Fruit fly (Drosophila melanogaster) whole organism, embryonic: ENCODE measurements around the gene Lztr1.

Experiments
- BEAF-32 ChIP-seq: fragments of 200-800 bp; sonication (Bioruptor generic); optimal IDR thresholded peaks from 3 replicates; lab custom pipeline; 2017; ENCODE audit warnings: missing biosample characterization, missing genetic modification characterization, mild to moderate bottlenecking, moderate library complexity, missing genetic modification reagents
- Blimp-1 ChIP-seq: fragments of 200-800 bp; sonication (Bioruptor generic); optimal IDR thresholded peaks from 3 replicates; lab custom pipeline; 2018; ENCODE audit warnings: missing biosample characterization, missing genetic modification characterization, mild to moderate bottlenecking, moderate library complexity, missing genetic modification reagents
- BtbVII ChIP-seq: fragments of 200-800 bp; sonication (Bioruptor generic); optimal IDR thresholded peaks from 3 replicates; lab custom pipeline; 2017; ENCODE audit warnings: missing biosample characterization, mild to moderate bottlenecking, missing genetic modification characterization
- Bteb2 ChIP-seq: fragments of 200-800 bp; sonication (Bioruptor generic); optimal IDR thresholded peaks from 2 replicates; lab custom pipeline; 2016; ENCODE audit warnings: missing biosample characterization, missing genetic modification characterization
- CG11247 ChIP-seq: fragments of 200-800 bp; sonication (Bioruptor generic); IDR thresholded peaks from 2 replicates; pipeline ENCODE4 v1.3.6; 2022; ENCODE audit warnings: missing biosample characterization, missing genetic modification characterization
- CG11723 ChIP-seq: fragments of 200-800 bp; sonication (Bioruptor generic); optimal IDR thresholded peaks from 2 replicates; lab custom pipeline; 2017; ENCODE audit warnings: missing biosample characterization, mild to moderate bottlenecking, missing genetic modification characterization
- CG13424 ChIP-seq: fragments of 200-800 bp; sonication (Bioruptor generic); optimal IDR thresholded peaks from 2 replicates; lab custom pipeline; 2019; ENCODE audit warnings: missing biosample characterization, mild to moderate bottlenecking, missing genetic modification characterization, moderate library complexity
- CG13624 ChIP-seq: fragments of 200-800 bp; sonication (Bioruptor generic); optimal IDR thresholded peaks from 2 replicates; lab custom pipeline; 2016; ENCODE audit warnings: missing biosample characterization, missing genetic modification characterization
- CG13775 ChIP-seq: fragments of 200-800 bp; sonication (Bioruptor generic); optimal IDR thresholded peaks from 3 replicates; lab custom pipeline; 2017; ENCODE audit warnings: missing biosample characterization, mild to moderate bottlenecking, missing genetic modification characterization
- CG1529 ChIP-seq: fragments of 200-800 bp; sonication (Bioruptor generic); optimal IDR thresholded peaks from 3 replicates; lab custom pipeline; 2018; ENCODE audit warnings: missing biosample characterization, missing genetic modification characterization
- CG15479 ChIP-seq: fragments of 200-800 bp; sonication (Bioruptor generic); optimal IDR thresholded peaks from 3 replicates; lab custom pipeline; 2019; ENCODE audit warnings: missing biosample characterization, mild to moderate bottlenecking, missing genetic modification characterization, moderate library complexity
- CG17186 ChIP-seq: fragments of 200-800 bp; sonication (Bioruptor generic); optimal IDR thresholded peaks from 3 replicates; lab custom pipeline; 2017; ENCODE audit warnings: missing biosample characterization, missing genetic modification reagents, missing genetic modification characterization
- CG2129 ChIP-seq: fragments of 200-800 bp; sonication (Bioruptor generic); IDR thresholded peaks from 2 replicates; pipeline ENCODE4 v1.3.6; 2022; ENCODE audit warnings: missing biosample characterization, missing genetic modification characterization; ENCODE audit not compliant: partially characterized antibody
- CG3726 ChIP-seq: fragments of 200-800 bp; sonication (Bioruptor generic); IDR thresholded peaks from 3 replicates; pipeline ENCODE4, ENCODE4 v1.3.6; 2022; ENCODE audit warnings: missing biosample characterization, missing genetic modification characterization
- CG4282 ChIP-seq: fragments of 200-800 bp; sonication (Bioruptor generic); optimal IDR thresholded peaks from 2 replicates; lab custom pipeline; 2016; ENCODE audit warnings: missing biosample characterization, missing genetic modification characterization
- CG5180 ChIP-seq: fragments of 200-800 bp; sonication (Bioruptor generic); optimal IDR thresholded peaks from 3 replicates; lab custom pipeline; 2017; ENCODE audit warnings: missing biosample characterization, missing genetic modification characterization, mild to moderate bottlenecking, moderate library complexity, missing genetic modification reagents
- CG8281 ChIP-seq: fragments of 200-800 bp; sonication (Bioruptor generic); optimal IDR thresholded peaks from 2 replicates; lab custom pipeline; 2018; ENCODE audit warnings: missing biosample characterization, mild to moderate bottlenecking, missing genetic modification characterization, moderate library complexity
- CG9215 ChIP-seq: fragments of 200-800 bp; sonication (Bioruptor generic); IDR thresholded peaks from 2 replicates; pipeline ENCODE4 v1.3.6; 2022; ENCODE audit warnings: missing biosample characterization, missing genetic modification characterization
- Dip2 ChIP-seq: fragments of 200-800 bp; sonication (Bioruptor generic); IDR thresholded peaks from 2 replicates; pipeline ENCODE4 v1.3.6; 2022; ENCODE audit warnings: missing biosample characterization, missing genetic modification characterization
- ERR ChIP-seq: fragments of 200-800 bp; sonication (Bioruptor generic); optimal IDR thresholded peaks from 2 replicates; lab custom pipeline; 2016; ENCODE audit warnings: missing biosample characterization, missing genetic modification characterization
- Fer2 ChIP-seq: fragments of 200-800 bp; sonication (Bioruptor generic); optimal IDR thresholded peaks from 2 replicates; lab custom pipeline; 2018; ENCODE audit warnings: missing biosample characterization, mild to moderate bottlenecking, missing genetic modification characterization, moderate library complexity
- HLH3B ChIP-seq: fragments of 200-800 bp; sonication (Bioruptor generic); IDR thresholded peaks from 2 replicates; pipeline ENCODE4 v1.3.6; 2022; ENCODE audit warnings: missing biosample characterization, missing genetic modification characterization
- HLHmδ ChIP-seq: fragments of 200-800 bp; sonication (Bioruptor generic); optimal IDR thresholded peaks from 2 replicates; lab custom pipeline; 2018; ENCODE audit warnings: missing biosample characterization, mild to moderate bottlenecking, missing genetic modification characterization, moderate library complexity
- Max ChIP-seq: fragments of 200-800 bp; sonication (Bioruptor generic); optimal IDR thresholded peaks from 2 replicates; lab custom pipeline; 2016; ENCODE audit warnings: missing biosample characterization, mild to moderate bottlenecking, missing genetic modification characterization
- Sox100B ChIP-seq: fragments of 200-800 bp; sonication (Bioruptor generic); optimal IDR thresholded peaks from 3 replicates; lab custom pipeline; 2018; ENCODE audit warnings: missing biosample characterization, mild to moderate bottlenecking, missing genetic modification characterization
- Spps ChIP-seq: fragments of 200-800 bp; sonication (Bioruptor generic); optimal IDR thresholded peaks from 2 replicates; lab custom pipeline; 2018; ENCODE audit warnings: missing biosample characterization, mild to moderate bottlenecking, missing genetic modification characterization
- Usf ChIP-seq: fragments of 200-800 bp; sonication (Bioruptor generic); optimal IDR thresholded peaks from 2 replicates; lab custom pipeline; 2017; ENCODE audit warnings: missing genotype, missing biosample characterization, missing genetic modification characterization
- ato ChIP-seq: fragments of 200-800 bp; sonication (Bioruptor generic); IDR thresholded peaks from 2 replicates; pipeline ENCODE4 v1.3.6; 2022; ENCODE audit warnings: missing biosample characterization, missing genetic modification characterization; ENCODE audit not compliant: partially characterized antibody
- cato ChIP-seq: fragments of 200-800 bp; sonication (Bioruptor generic); optimal IDR thresholded peaks from 2 replicates; lab custom pipeline; 2016; ENCODE audit warnings: missing biosample characterization, missing genetic modification characterization, borderline replicate concordance
- dimm ChIP-seq: fragments of 200-800 bp; sonication (Bioruptor generic); IDR thresholded peaks from 2 replicates; pipeline ENCODE4 v1.3.6; 2022; ENCODE audit warnings: missing biosample characterization, missing genetic modification characterization
- dmrt11E ChIP-seq: fragments of 200-800 bp; sonication (Bioruptor generic); optimal IDR thresholded peaks from 3 replicates; lab custom pipeline; 2018; ENCODE audit warnings: missing biosample characterization, mild to moderate bottlenecking, missing genetic modification characterization, moderate library complexity
- en ChIP-seq: fragments of 200-800 bp; sonication (Bioruptor generic); optimal IDR thresholded peaks from 2 replicates; lab custom pipeline; 2016; ENCODE audit warnings: missing biosample characterization, missing genetic modification characterization
- eve ChIP-seq, 2 experiments: fragments of >200 bp; optimal IDR thresholded peaks; 2 replicates each; lab custom pipeline; 2017; ENCODE audit warnings: missing biosample characterization in 2 of 2, missing genetic modification characterization in 2 of 2
- eyg ChIP-seq: fragments of 200-800 bp; sonication (Bioruptor generic); optimal IDR thresholded peaks from 3 replicates; lab custom pipeline; 2016; ENCODE audit warnings: missing biosample characterization, missing genetic modification characterization
- fd96Cb ChIP-seq: fragments of 200-800 bp; sonication (Bioruptor generic); optimal IDR thresholded peaks from 2 replicates; lab custom pipeline; 2018; ENCODE audit warnings: missing biosample characterization, mild to moderate bottlenecking, missing genetic modification characterization, moderate library complexity
- gcm2 ChIP-seq: fragments of 200-800 bp; sonication (Bioruptor generic); optimal IDR thresholded peaks from 2 replicates; lab custom pipeline; 2016; ENCODE audit warnings: missing biosample characterization, missing genetic modification characterization
- pho ChIP-seq: fragments of 200-800 bp; sonication (Bioruptor generic); optimal IDR thresholded peaks from 2 replicates; lab custom pipeline; 2016; ENCODE audit warnings: missing biosample characterization, missing genetic modification characterization
- psq ChIP-seq: fragments of 200-800 bp; sonication (Bioruptor generic); optimal IDR thresholded peaks from 2 replicates; lab custom pipeline; 2017; ENCODE audit warnings: missing biosample characterization, missing genetic modification characterization
- ranshi ChIP-seq: fragments of 200-800 bp; sonication (Bioruptor generic); IDR thresholded peaks from 2 replicates; pipeline ENCODE4 v1.3.6; 2022; ENCODE audit warnings: missing biosample characterization, missing genetic modification characterization
- sc ChIP-seq, 3 experiments: fragments of >200 bp in 2 of 3; fragments of 200-800 bp in 1 of 3; sonication (Bioruptor generic) in 1 of 3; optimal IDR thresholded peaks; 2 replicates in 2 of 3; 3 replicates in 1 of 3; lab custom pipeline; 2017; ENCODE audit warnings: mild to moderate bottlenecking in 1 of 3, missing biosample characterization in 1 of 3, missing genetic modification characterization in 1 of 3, missing genetic modification reagents in 1 of 3
- schlank ChIP-seq: fragments of 200-800 bp; sonication (Bioruptor generic); optimal IDR thresholded peaks from 2 replicates; lab custom pipeline; 2018; ENCODE audit warnings: missing biosample characterization, mild to moderate bottlenecking, missing genetic modification characterization
- seq ChIP-seq: fragments of 200-800 bp; sonication (Bioruptor generic); IDR thresholded peaks from 2 replicates; pipeline ENCODE4 v1.3.6; 2022; ENCODE audit warnings: missing biosample characterization, missing genetic modification characterization
- ssp ChIP-seq: fragments of 200-800 bp; sonication (Bioruptor generic); IDR thresholded peaks from 2 replicates; pipeline ENCODE4 v1.3.6; 2022; ENCODE audit warnings: missing biosample characterization, missing genetic modification characterization
- tup ChIP-seq: fragments of 200-800 bp; sonication (Bioruptor generic); optimal IDR thresholded peaks from 2 replicates; lab custom pipeline; 2016; ENCODE audit warnings: missing biosample characterization, mild to moderate bottlenecking, missing genetic modification characterization, moderate library complexity
- unc-4 ChIP-seq: fragments of 200-800 bp; sonication (Bioruptor generic); IDR thresholded peaks from 2 replicates; pipeline ENCODE4 v1.3.6; 2022; ENCODE audit warnings: missing biosample characterization, missing genetic modification characterization; ENCODE audit not compliant: partially characterized antibody
- wor ChIP-seq: fragments of 200-800 bp; sonication (Bioruptor generic); IDR thresholded peaks from 2 replicates; pipeline ENCODE4 v1.3.6; 2022; ENCODE audit warnings: missing biosample characterization, missing genetic modification characterization
- zen ChIP-seq: fragments of 200-800 bp; sonication (Bioruptor generic); optimal IDR thresholded peaks from 3 replicates; lab custom pipeline; 2018; ENCODE audit warnings: missing biosample characterization, mild to moderate bottlenecking, missing genetic modification characterization, moderate library complexity

Lztr1 gene

DNA sequence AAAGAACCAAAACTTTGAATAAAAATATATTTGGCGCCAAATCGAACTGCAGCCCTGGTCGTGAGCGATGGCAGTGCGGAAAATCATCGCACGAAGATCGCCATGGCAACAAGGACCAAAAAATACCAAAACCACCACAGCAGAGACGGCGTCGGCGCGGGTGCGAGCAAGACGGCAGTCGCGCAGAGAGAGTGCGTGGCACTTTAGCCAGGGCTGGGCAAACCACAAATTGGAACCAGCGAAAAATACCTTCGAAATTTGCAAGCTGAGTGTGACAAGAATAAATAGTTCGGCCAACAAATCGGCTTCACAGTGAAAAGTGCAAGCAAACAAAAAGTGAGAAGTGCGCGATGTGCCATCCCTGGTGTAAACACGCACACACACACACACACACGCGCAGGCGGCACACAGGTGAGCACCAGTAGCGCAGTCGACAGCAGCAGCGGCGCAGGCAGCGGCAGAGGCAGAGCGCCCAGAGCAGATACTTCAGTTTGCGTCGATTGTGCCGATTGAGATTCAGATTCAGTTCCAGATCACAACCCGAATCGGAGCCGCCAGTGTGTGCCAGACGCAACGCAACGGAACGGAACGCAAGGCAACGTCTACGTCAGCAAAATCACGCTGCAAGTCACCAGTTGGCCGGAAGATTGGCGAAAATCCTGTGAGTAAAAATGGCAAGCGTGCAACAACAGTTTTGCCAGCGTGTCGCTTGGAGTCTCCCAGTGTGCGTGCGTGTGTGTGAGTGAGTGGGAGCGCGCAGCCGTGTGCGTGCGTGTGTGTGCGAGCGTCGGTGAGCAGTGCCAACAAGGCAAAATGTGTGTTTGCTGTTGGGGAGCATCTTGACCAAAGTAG lies 7.9 kb upstream of the Lztr1 start, which contains the start of gene TRAM (continued):
- TF ChIP-seq dimm (GFP tag; lab: Robert Waterston, UW) = peak; percentile 97
- TF ChIP-seq CG13624 (GFP tag; lab: Kevin White, UChicago) = peak; percentile 98
- TF ChIP-seq CG9215 (GFP tag; lab: Robert Waterston, UW) = peak; percentile 97
- peak; percentile 98 for TF ChIP-seq Usf (GFP tag; lab: Kevin White, UChicago)
- peak; percentile 95 for TF ChIP-seq cato (GFP tag; lab: Kevin White, UChicago)
- peak; percentile 98 for TF ChIP-seq CG17186 (GFP tag; lab: Kevin White, UChicago)
- peak; percentile 87 for TF ChIP-seq CG8281 (tag; lab: Kevin White, UChicago)
- peak; percentile 95 for TF ChIP-seq Bteb2 (GFP tag; lab: Kevin White, UChicago)
- peak; percentile 97 for TF ChIP-seq dmrt11E (tag; lab: Kevin White, UChicago)
- TF ChIP-seq ato (GFP tag; lab: Robert Waterston, UW) = peak; percentile 71
- TF ChIP-seq CG11723 (GFP tag; lab: Kevin White, UChicago) = peak; percentile 99
- TF ChIP-seq Fer2 = peak; percentile 95
- TF ChIP-seq Dip2 (GFP tag; lab: Robert Waterston, UW) = peak; percentile 77
- TF ChIP-seq Max (GFP tag; lab: Kevin White, UChicago) = peak; percentile 93
- TF ChIP-seq psq (GFP tag; lab: Kevin White, UChicago) = peak; percentile 91
- peak; percentile 97 for TF ChIP-seq schlank (tag; lab: Kevin White, UChicago)
- peak; percentile 99 for TF ChIP-seq seq (GFP tag; lab: Robert Waterston, UW)
- peak; percentile 98 for TF ChIP-seq CG1529
- peak; percentile 95 for TF ChIP-seq tup
- TF ChIP-seq gcm2 (GFP tag; lab: Kevin White, UChicago) = peak; percentile 95
- TF ChIP-seq en (GFP tag; lab: Kevin White, UChicago) = peak; percentile 95
- peak; percentile 95 for TF ChIP-seq ERR (GFP tag; lab: Kevin White, UChicago)
- peak; percentile 96 for TF ChIP-seq fd96Cb (tag; lab: Kevin White, UChicago)
- peak; percentile 88 for TF ChIP-seq CG5180 (GFP tag; lab: Kevin White, UChicago)
- TF ChIP-seq CG3726 (GFP tag; lab: Robert Waterston, UW) = peak; percentile 99
- TF ChIP-seq BtbVII (GFP tag; lab: Kevin White, UChicago) = peak; percentile 96
- TF ChIP-seq Blimp-1 (GFP tag; lab: Kevin White, UChicago) = peak; percentile 95
- peak; percentile 88 for TF ChIP-seq Spps
- TF ChIP-seq sc (optimal IDR thresholded peaks at IDR 0.05; lab: Kevin White, UChicago) = no peak
- TF ChIP-seq sc (GFP tag; optimal IDR thresholded peaks at IDR 0.05; lab: Kevin White, UChicago) = peak; percentile 97
- TF ChIP-seq CG11247 (GFP tag; lab: Robert Waterston, UW) = peak; percentile 99
- TF ChIP-seq CG2129 (GFP tag; lab: Robert Waterston, UW) = peak; percentile 56
- peak; percentile 82 for TF ChIP-seq unc-4 (GFP tag; lab: Robert Waterston, UW)
- peak in 1 of 2 experiments; percentile 89 for TF ChIP-seq eve (GFP tag; optimal IDR thresholded peaks at IDR 0.05; lab: Kevin White, UChicago)
- no peak for TF ChIP-seq Sox100B (GFP tag; lab: Kevin White, UChicago)
- peak; percentile 94 for TF ChIP-seq ssp (GFP tag; lab: Robert Waterston, UW)
- TF ChIP-seq HLH3B = peak; percentile 98
- TF ChIP-seq HLHmδ (GFP tag; lab: Kevin White, UChicago) = peak; percentile 29
- TF ChIP-seq ranshi (GFP tag; lab: Robert Waterston, UW) = peak; percentile 99
- TF ChIP-seq wor (GFP tag; lab: Robert Waterston, UW) = peak; percentile 99
- TF ChIP-seq eyg (GFP tag; lab: Kevin White, UChicago) = peak; percentile 96
- peak; percentile 95 for TF ChIP-seq zen (tag; lab: Kevin White, UChicago)
- TF ChIP-seq CG15479 = peak; percentile 68
- TF ChIP-seq CG4282 (GFP tag; lab: Kevin White, UChicago) = peak; percentile 95
- peak; percentile 98 for TF ChIP-seq CG13424 (tag; lab: Kevin White, UChicago)
- peak; percentile 98 for TF ChIP-seq CG13775 (GFP tag; lab: Kevin White, UChicago)
- peak; percentile 98 for TF ChIP-seq pho (GFP tag; lab: Kevin White, UChicago)
- peak; percentile 87 for TF ChIP-seq BEAF-32 (GFP tag; lab: Kevin White, UChicago)
